Worm (Caenorhabditis elegans): ENCODE data around the gene num-1.
A peak's percentile ranks its signal among the peaks of the same experiment; 100 is the strongest.

num-1 gene

DNA sequence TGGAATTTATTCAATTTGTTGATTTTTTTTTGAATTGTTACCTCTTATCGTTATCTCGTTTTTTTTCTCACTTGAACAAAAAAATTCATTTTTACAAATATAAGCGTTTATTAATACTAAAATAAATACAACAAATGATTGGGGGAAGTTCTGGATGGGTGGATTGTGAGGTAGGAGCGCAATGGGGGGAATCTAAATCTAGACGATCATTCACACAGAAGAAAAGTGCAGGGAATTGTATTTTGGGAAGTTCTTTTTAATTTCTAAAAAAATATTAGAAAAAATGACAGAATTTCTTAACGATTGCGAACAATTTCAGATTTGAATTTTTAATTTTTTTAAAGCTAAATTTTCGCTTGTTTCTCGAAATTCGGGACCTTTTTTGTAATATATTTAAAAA is 11.9 kb downstream of the num-1 start:
- TF ChIP-seq unc-130 (GFP tag; optimal IDR thresholded peaks at IDR 0.05), result peak; percentile 2
- TF ChIP-seq die-1 (tag; optimal IDR thresholded peaks at IDR 0.05), result no peak
- no peak for TF ChIP-seq tlf-1 (GFP tag; optimal IDR thresholded peaks at IDR 0.05)
- TF ChIP-seq hmg-20 (GFP tag; IDR thresholded peaks at IDR 0.05), result no peak
- TF ChIP-seq nhr-27 (tag; optimal IDR thresholded peaks at IDR 0.05), result no peak
- TF ChIP-seq aptf-3 (GFP tag; IDR thresholded peaks at IDR 0.05), result no peak
- 0 out of 2 replicates have a peak, but pooled peaks have one; percentile 13 for TF ChIP-seq Y95B8A.8 (GFP tag; IDR thresholded peaks at IDR 0.05)
- TF ChIP-seq ekl-4 (GFP tag; IDR thresholded peaks at IDR 0.05), result 0 out of 2 replicates have a peak, but pooled peaks have one; percentile 27
- TF ChIP-seq F39B2.1 (GFP tag; IDR thresholded peaks at IDR 0.05), result no peak
- TF ChIP-seq Y53F4B.3 (GFP tag; IDR thresholded peaks at IDR 0.05), result no peak
- TF ChIP-seq gei-17 (GFP tag; optimal IDR thresholded peaks at IDR 0.05), result no peak
- TF ChIP-seq let-607 (tag; optimal IDR thresholded peaks at IDR 0.05), result no peak
- no peak for TF ChIP-seq atf-7 (tag; optimal IDR thresholded peaks at IDR 0.05)
- TF ChIP-seq sea-2 (GFP tag; IDR thresholded peaks at IDR 0.05), result no peak
- no peak for TF ChIP-seq madf-8 (GFP tag; conservative IDR thresholded peaks at IDR 0.05)
- peak; percentile 18 for TF ChIP-seq zim-3 (tag; optimal IDR thresholded peaks at IDR 0.05)
- no peak for TF ChIP-seq F55B11.4 (tag; optimal IDR thresholded peaks at IDR 0.05; ENCODE audit: borderline replicate concordance, insufficient read depth)
- 0 out of 2 replicates have a peak, but pooled peaks have one; percentile 12 for TF ChIP-seq lin-26 (GFP tag; IDR thresholded peaks at IDR 0.05)
- TF ChIP-seq ZK185.1 (tag; optimal IDR thresholded peaks at IDR 0.05; ENCODE audit: poor library complexity, severe bottlenecking), result no peak
- no peak for TF ChIP-seq lsy-27 (tag; optimal IDR thresholded peaks at IDR 0.05; ENCODE audit: borderline replicate concordance, insufficient read depth)
- TF ChIP-seq ceh-91 (GFP tag; IDR thresholded peaks at IDR 0.05), result no peak
- TF ChIP-seq dpff-1 (tag; optimal IDR thresholded peaks at IDR 0.05), result no peak
- TF ChIP-seq mxl-1 (tag; optimal IDR thresholded peaks at IDR 0.05), result no peak
- TF ChIP-seq T26A5.8 (tag; optimal IDR thresholded peaks at IDR 0.05), result no peak
- no peak for TF ChIP-seq K12H6.12 (tag; optimal IDR thresholded peaks at IDR 0.05)
- no peak for TF ChIP-seq Y56A3A.18 (GFP tag; IDR thresholded peaks at IDR 0.05)
- no peak for TF ChIP-seq dpl-1 (GFP tag; optimal IDR thresholded peaks at IDR 0.05)
- TF ChIP-seq hlh-26 (GFP tag; conservative IDR thresholded peaks at IDR 0.05), result no peak
- no peak for TF ChIP-seq bed-2 (GFP tag; IDR thresholded peaks at IDR 0.05)
- TF ChIP-seq ccch-3 (GFP tag; optimal IDR thresholded peaks at IDR 0.05), result no peak
- TF ChIP-seq B0336.3 (GFP tag; IDR thresholded peaks at IDR 0.05), result peak; percentile 27; the same call in 1 of the 2 replicates
- TF ChIP-seq lag-1 (GFP tag; IDR thresholded peaks at IDR 0.05), result no peak
- no peak for TF ChIP-seq ama-1 (optimal IDR thresholded peaks at IDR 0.05)
- peak in 1 of 2 experiments; percentile 47 for TF ChIP-seq ama-1 (GFP tag; optimal IDR thresholded peaks at IDR 0.05)
- TF ChIP-seq hsf-1 (GFP tag; IDR thresholded peaks at IDR 0.05), result peak; percentile 58; the same call in 1 of the 2 replicates
- no peak for TF ChIP-seq unc-62 (GFP tag; optimal IDR thresholded peaks at IDR 0.05)
- TF ChIP-seq mes-4 (tag; optimal IDR thresholded peaks at IDR 0.05), result no peak
- TF ChIP-seq him-1 (tag; optimal IDR thresholded peaks at IDR 0.05), result peak; percentile 50
- TF ChIP-seq snpc-4 (GFP tag; optimal IDR thresholded peaks at IDR 0.05), result no peak
- no peak for TF ChIP-seq snpc-4 (tag; optimal IDR thresholded peaks at IDR 0.05)
- no peak for TF ChIP-seq attf-6 (GFP tag; IDR thresholded peaks at IDR 0.05)
- no peak for TF ChIP-seq lin-40 (tag; optimal IDR thresholded peaks at IDR 0.05)
- no peak for TF ChIP-seq egl-18 (GFP tag; IDR thresholded peaks at IDR 0.05)
- no peak for TF ChIP-seq lin-54 (GFP tag; optimal IDR thresholded peaks at IDR 0.05)
- TF ChIP-seq nfyb-1 (GFP tag; IDR thresholded peaks at IDR 0.05), result no peak
- no peak for TF ChIP-seq B0035.1 (tag; optimal IDR thresholded peaks at IDR 0.05)
- TF ChIP-seq rec-8 (tag; optimal IDR thresholded peaks at IDR 0.05), result no peak
